Fruit fly (Drosophila melanogaster): ENCODE measurements around the gene CG33920.

CG33920 gene

DNA sequence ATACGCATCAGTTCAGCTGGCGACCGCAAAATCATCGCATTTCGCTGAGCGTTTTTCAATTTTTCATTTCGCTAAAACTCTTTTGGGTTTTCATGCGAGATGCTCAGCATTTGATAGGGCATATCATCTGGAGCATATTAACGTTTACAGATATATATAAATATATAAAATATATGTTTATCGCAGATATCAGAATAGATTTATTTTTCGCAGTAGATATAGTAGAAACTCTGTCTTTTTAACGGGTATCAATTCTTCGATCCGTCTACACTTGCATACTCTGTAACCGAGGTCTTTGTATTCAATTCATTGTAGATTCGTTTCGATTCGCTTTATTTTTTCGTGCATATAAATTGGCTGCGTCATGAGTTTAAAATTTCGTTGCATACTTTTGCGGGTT is 25.2 kb downstream of the CG33920 start (continued):
- TF ChIP-seq twi (tag; optimal IDR thresholded peaks at IDR 0.05) (no peak), CG2678 (tag; optimal IDR thresholded peaks at IDR 0.05) (peak; percentile 51), CG6272 (GFP tag; IDR thresholded peaks at IDR 0.05) (no peak), lab (GFP tag; optimal IDR thresholded peaks at IDR 0.05) (peak; percentile 61), Atf6 (GFP tag; IDR thresholded peaks at IDR 0.05) (peak; percentile 17; the same call in 1 of the 2 replicates), Sox102F (GFP tag; optimal IDR thresholded peaks at IDR 0.05) (peak; percentile 50), Hand (GFP tag; optimal IDR thresholded peaks at IDR 0.05) (no peak), gem (tag; optimal IDR thresholded peaks at IDR 0.05) (peak; percentile 57), prd (optimal IDR thresholded peaks at IDR 0.05) (no peak), prd (GFP tag; IDR thresholded peaks at IDR 0.05) (peak; percentile 52; the same call in 2 of the 3 replicates), sob (GFP tag; IDR thresholded peaks at IDR 0.05) (0 out of 2 replicates have a peak, but pooled peaks have one; percentile 24), Hr51 (GFP tag; optimal IDR thresholded peaks at IDR 0.05) (peak in 1 of 2 experiments; percentile 29), Xbp1 (GFP tag; optimal IDR thresholded peaks at IDR 0.05) (peak; percentile 20), ttk (GFP tag; IDR thresholded peaks at IDR 0.05) (0 out of 2 replicates have a peak, but pooled peaks have one; percentile 13), bcd (GFP tag; optimal IDR thresholded peaks at IDR 0.05) (peak; percentile 1), ken (GFP tag; IDR thresholded peaks at IDR 0.05) (0 out of 3 replicates have a peak, but pooled peaks have one; percentile 28), CG4424 (GFP tag; optimal IDR thresholded peaks at IDR 0.05) (no peak), Rx (GFP tag; IDR thresholded peaks at IDR 0.05) (no peak), D19B (GFP tag; optimal IDR thresholded peaks at IDR 0.05) (peak; percentile 77), Pdp1 (GFP tag; optimal IDR thresholded peaks at IDR 0.05) (no peak), Sox100B (GFP tag; optimal IDR thresholded peaks at IDR 0.05) (peak; percentile 9), zfh1 (GFP tag; IDR thresholded peaks at IDR 0.05) (0 out of 3 replicates have a peak, but pooled peaks have one; percentile 21), CG10366 (GFP tag; IDR thresholded peaks at IDR 0.05) (peak; percentile 24; the same call in 1 of the 2 replicates), ind (GFP tag; optimal IDR thresholded peaks at IDR 0.05) (peak; percentile 6), H2.0 (GFP tag; IDR thresholded peaks at IDR 0.05) (0 out of 2 replicates have a peak, but pooled peaks have one; percentile 23), fd96Cb (tag; optimal IDR thresholded peaks at IDR 0.05) (peak; percentile 2), CG2120 (GFP tag; optimal IDR thresholded peaks at IDR 0.05) (peak; percentile 3), NC2β (GFP tag; optimal IDR thresholded peaks at IDR 0.05) (no peak), Ptx1 (GFP tag; IDR thresholded peaks at IDR 0.05) (peak; percentile 55), CkIIα-i1 (GFP tag; IDR thresholded peaks at IDR 0.05) (no peak), Hmr (GFP tag; optimal IDR thresholded peaks at IDR 0.05) (peak; percentile 1), slbo (GFP tag; IDR thresholded peaks at IDR 0.05) (peak; percentile 69), row (GFP tag; IDR thresholded peaks at IDR 0.05) (peak; percentile 69; the same call in 2 of the 3 replicates), CG3281 (GFP tag; optimal IDR thresholded peaks at IDR 0.05) (peak; percentile 11), Rfx (GFP tag; IDR thresholded peaks at IDR 0.05) (peak; percentile 65), CG15269 (tag; optimal IDR thresholded peaks at IDR 0.05) (peak; percentile 11), Fer3 (tag; optimal IDR thresholded peaks at IDR 0.05) (no peak), Ravus (GFP tag; IDR thresholded peaks at IDR 0.05) (no peak), nmo (GFP tag; optimal IDR thresholded peaks at IDR 0.05) (peak; percentile 33), dmrt99B (tag; optimal IDR thresholded peaks at IDR 0.05) (peak; percentile 44), ase (GFP tag; IDR thresholded peaks at IDR 0.05) (0 out of 3 replicates have a peak, but pooled peaks have one; percentile 10), unpg (GFP tag; optimal IDR thresholded peaks at IDR 0.05) (no peak), Ada2b (GFP tag; IDR thresholded peaks at IDR 0.05) (peak; percentile 32; the same call in 1 of the 2 replicates), tio (GFP tag; optimal IDR thresholded peaks at IDR 0.05) (peak; percentile 18), CG14667 (GFP tag; IDR thresholded peaks at IDR 0.05) (0 out of 2 replicates have a peak, but pooled peaks have one; percentile 13), CG11085 (GFP tag; IDR thresholded peaks at IDR 0.05) (peak; percentile 34; the same call in 1 of the 2 replicates), fd3F (GFP tag; optimal IDR thresholded peaks at IDR 0.05) (peak; percentile 7), HmgZ (tag; optimal IDR thresholded peaks at IDR 0.05) (peak; percentile 4), ranshi (GFP tag; IDR thresholded peaks at IDR 0.05) (no peak), grau (tag; optimal IDR thresholded peaks at IDR 0.05) (peak; percentile 13)

Data from whole organism, embryonic.